Worm (Caenorhabditis elegans): Measurements from ENCODE around the gene bbs-2.

- TF ChIP-seq ama-1 (optimal IDR thresholded peaks at IDR 0.05): no peak
- no peak for TF ChIP-seq flt-1 (GFP tag; IDR thresholded peaks at IDR 0.05)
- TF ChIP-seq sea-1 (GFP tag; conservative IDR thresholded peaks at IDR 0.05): no peak
- TF ChIP-seq hmbx-1 (tag; optimal IDR thresholded peaks at IDR 0.05): no peak
Measured at ce11 chrIV:7987083-7987482, 53.2 kb downstream of the bbs-2 start, which contains the start of gene mec-17.

All from whole organism, early embryonic.